Worm (Caenorhabditis elegans): ENCODE data around the gene lon-8.

DNA sequence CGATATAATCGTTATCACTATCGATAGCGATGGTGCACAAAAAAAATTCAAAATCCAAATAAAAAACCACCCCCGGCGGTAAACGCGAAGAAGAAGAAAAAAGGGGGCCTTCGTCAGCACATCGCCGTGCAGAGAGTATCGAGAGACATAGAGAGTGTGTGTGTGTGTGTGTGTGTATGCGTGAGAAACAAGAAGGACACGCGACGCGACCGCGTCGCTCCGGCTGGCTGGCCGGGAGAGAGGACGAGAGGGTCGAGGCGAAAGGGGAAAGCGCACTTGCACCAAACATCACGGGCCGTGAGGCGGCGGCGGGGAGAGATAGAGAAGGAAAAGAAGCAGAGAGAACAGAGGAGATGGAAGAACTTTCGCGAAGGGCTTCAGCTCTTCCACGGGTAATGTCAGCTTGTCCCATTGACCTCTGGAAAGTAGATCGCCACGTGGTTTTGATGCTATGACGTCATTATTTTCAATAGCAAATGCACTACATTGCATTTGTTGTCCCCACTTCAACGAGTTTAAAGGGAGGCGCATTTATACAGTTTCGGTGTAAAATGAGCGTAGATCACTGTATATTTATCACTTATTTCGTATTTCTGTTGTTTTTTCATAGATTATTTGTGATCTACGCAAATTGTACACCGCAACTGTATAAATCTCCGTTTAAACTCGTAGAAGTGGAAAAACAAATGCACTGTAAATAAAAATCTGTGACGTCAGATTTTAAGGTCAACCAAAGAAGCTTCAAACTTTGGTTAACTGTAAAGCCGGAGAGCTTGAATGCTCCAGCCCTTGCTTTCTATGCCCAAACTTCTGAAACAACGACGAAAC is 49.8 kb downstream of the lon-8 start, which contains the start of gene Y59A8B.24:
- TF ChIP-seq egl-27 (tag; optimal IDR thresholded peaks at IDR 0.05): no peak
- TF ChIP-seq unc-39 (tag; optimal IDR thresholded peaks at IDR 0.05): no peak
- TF ChIP-seq sdz-12 (GFP tag; optimal IDR thresholded peaks at IDR 0.05): peak; percentile 56
- no peak for TF ChIP-seq F44E2.7 (GFP tag; IDR thresholded peaks at IDR 0.05)
- TF ChIP-seq unc-62 (GFP tag; optimal IDR thresholded peaks at IDR 0.05 in 1 of 2): no peak
- no peak for TF ChIP-seq unc-62 (tag; optimal IDR thresholded peaks at IDR 0.05)
